Worm (Caenorhabditis elegans) whole organism, L2 larva: ENCODE results near the gene C50A2.7.

Experiments used
- C34F6.9 ChIP-seq: fragments of 150-350 bp; optimal IDR thresholded peaks from 2 replicates; lab custom pipeline; 2014; ENCODE audit warnings: missing biosample characterization, missing genetic modification characterization
- Y55F3AM.14 ChIP-seq: fragments of 200-800 bp; sonication (Bioruptor generic); optimal IDR thresholded peaks from 2 replicates; lab custom pipeline; 2018; ENCODE audit warnings: mild to moderate bottlenecking, missing genetic modification characterization, missing compliant biosample characterization
- ZK546.5 ChIP-seq: sonication (generic microtip); optimal IDR thresholded peaks from 2 replicates; lab custom pipeline; 2017; ENCODE audit warnings: missing biosample characterization, missing genetic modification characterization
- alr-1 ChIP-seq: fragments of 150-350 bp; optimal IDR thresholded peaks from 2 replicates; lab custom pipeline; 2014; ENCODE audit warnings: missing biosample characterization, missing genetic modification characterization
- aly-2 ChIP-seq: fragments of 150-350 bp; optimal IDR thresholded peaks from 2 replicates; lab custom pipeline; 2014; ENCODE audit warnings: missing biosample characterization, missing genetic modification characterization
- ama-1 ChIP-seq: fragments of 150-350 bp; optimal IDR thresholded peaks from 2 replicates; lab custom pipeline; 2018; ENCODE audit warnings: inconsistent platforms
- ceh-16 ChIP-seq: fragments of 150-350 bp; optimal IDR thresholded peaks from 2 replicates; lab custom pipeline; 2014; ENCODE audit warnings: missing biosample characterization, missing genetic modification characterization
- ceh-82 ChIP-seq: fragments of 150-350 bp; optimal IDR thresholded peaks from 2 replicates; lab custom pipeline; 2014; ENCODE audit warnings: missing biosample characterization, missing genetic modification characterization
- dmd-4 ChIP-seq: sonication (generic microtip); optimal IDR thresholded peaks from 2 replicates; lab custom pipeline; 2017; ENCODE audit warnings: missing biosample characterization, missing genetic modification characterization
- elt-3 ChIP-seq: sonication (generic microtip); optimal IDR thresholded peaks from 2 replicates; lab custom pipeline; 2017; ENCODE audit warnings: missing biosample characterization, missing genetic modification characterization
- fos-1 ChIP-seq: fragments of 150-350 bp; optimal IDR thresholded peaks from 2 replicates; lab custom pipeline; 2014; ENCODE audit warnings: missing biosample characterization, missing genetic modification characterization
- lin-11 ChIP-seq: fragments of 150-350 bp; sonication (generic microtip); optimal IDR thresholded peaks from 2 replicates; lab custom pipeline; 2014; ENCODE audit warnings: missing biosample characterization, missing genetic modification characterization, inconsistent platforms, mixed read lengths
- lin-13 ChIP-seq: fragments of 150-350 bp; optimal IDR thresholded peaks from 2 replicates; lab custom pipeline; 2014; ENCODE audit warnings: missing biosample characterization, missing genetic modification reagents, missing genetic modification characterization
- lin-39 ChIP-seq: fragments of 150-350 bp; optimal IDR thresholded peaks from 2 replicates; lab custom pipeline; 2014; ENCODE audit warnings: missing biosample characterization, missing genetic modification reagents, missing genetic modification characterization
- lsy-2 ChIP-seq, 2 experiments: fragments of 150-350 bp in 1 of 2; sonication (generic microtip) in 1 of 2; optimal IDR thresholded peaks; 2 replicates each; lab custom pipeline; 2014 to 2017; ENCODE audit warnings: missing biosample characterization in 2 of 2, missing genetic modification characterization in 2 of 2
- mab-5 ChIP-seq: fragments of 150-350 bp; optimal IDR thresholded peaks from 2 replicates; lab custom pipeline; 2014; ENCODE audit warnings: missing biosample characterization, missing genetic modification characterization
- mdl-1 ChIP-seq, 2 experiments: fragments of 150-350 bp in 1 of 2; sonication (generic microtip) in 1 of 2; optimal IDR thresholded peaks; 2 replicates each; lab custom pipeline; 2017; ENCODE audit warnings: missing biosample characterization in 2 of 2, missing genetic modification characterization in 2 of 2
- nhr-10 ChIP-seq: sonication (generic microtip); optimal IDR thresholded peaks from 2 replicates; lab custom pipeline; 2017; ENCODE audit warnings: missing biosample characterization, missing genetic modification characterization
- nhr-11 ChIP-seq: fragments of 150-350 bp; optimal IDR thresholded peaks from 2 replicates; lab custom pipeline; 2014; ENCODE audit warnings: missing biosample characterization, missing genetic modification characterization
- nhr-12 ChIP-seq: fragments of 150-350 bp; optimal IDR thresholded peaks from 2 replicates; lab custom pipeline; 2014; ENCODE audit warnings: missing biosample characterization, missing genetic modification characterization
- nhr-129 ChIP-seq: fragments of 150-350 bp; optimal IDR thresholded peaks from 2 replicates; lab custom pipeline; 2014; ENCODE audit warnings: missing biosample characterization, missing genetic modification characterization
- nhr-23 ChIP-seq: fragments of 150-350 bp; optimal IDR thresholded peaks from 2 replicates; lab custom pipeline; 2014; ENCODE audit warnings: missing biosample characterization, missing genetic modification reagents, missing genetic modification characterization
- nhr-25 ChIP-seq: fragments of 150-350 bp; sonication (generic microtip); optimal IDR thresholded peaks from 3 replicates; lab custom pipeline; 2014; ENCODE audit warnings: missing biosample characterization, missing genetic modification characterization
- nhr-6 ChIP-seq: fragments of 150-350 bp; optimal IDR thresholded peaks from 2 replicates; lab custom pipeline; 2014; ENCODE audit warnings: missing biosample characterization, missing genetic modification characterization
- nhr-77 ChIP-seq: fragments of 150-350 bp; optimal IDR thresholded peaks from 2 replicates; lab custom pipeline; 2014; ENCODE audit warnings: missing biosample characterization, missing genetic modification characterization
- peb-1 ChIP-seq: fragments of 150-350 bp; optimal IDR thresholded peaks from 2 replicates; lab custom pipeline; 2014; ENCODE audit warnings: missing biosample characterization, missing genetic modification characterization
- sem-4 ChIP-seq: fragments of 150-350 bp; optimal IDR thresholded peaks from 2 replicates; lab custom pipeline; 2014; ENCODE audit warnings: missing biosample characterization, missing genetic modification reagents, missing genetic modification characterization
- skn-1 ChIP-seq: sonication (generic microtip); optimal IDR thresholded peaks from 2 replicates; lab custom pipeline; 2017; ENCODE audit warnings: missing biosample characterization, missing genetic modification characterization
- snpc-4 ChIP-seq: fragments of 150-350 bp; optimal IDR thresholded peaks from 2 replicates; lab custom pipeline; 2014; ENCODE audit warnings: missing biosample characterization, missing genetic modification characterization
- unc-39 ChIP-seq: fragments of 150-350 bp; optimal IDR thresholded peaks from 2 replicates; lab custom pipeline; 2014; ENCODE audit warnings: missing biosample characterization, missing genetic modification characterization
- unc-55 ChIP-seq: fragments of 150-350 bp; sonication (generic microtip); optimal IDR thresholded peaks from 3 replicates; lab custom pipeline; 2014; ENCODE audit warnings: missing biosample characterization, missing genetic modification reagents, missing genetic modification characterization
- ztf-11 ChIP-seq: sonication (generic microtip); optimal IDR thresholded peaks from 2 replicates; lab custom pipeline; 2017; ENCODE audit warnings: missing biosample characterization, missing genetic modification characterization
- ztf-4 ChIP-seq: fragments of 150-350 bp; optimal IDR thresholded peaks from 2 replicates; lab custom pipeline; 2014; ENCODE audit warnings: missing biosample characterization, missing genetic modification characterization

Gene C50A2.7

ce11 chrIV:1163126-1163525 lies at the start of gene C50A2.7:
C50A2.7 (plus strand) TSS chrIV:1163426.
- no peak for TF ChIP-seq skn-1 (tag; lab: Kevin White, UChicago)
- no peak for TF ChIP-seq nhr-11 (tag; lab: Kevin White, UChicago)
- TF ChIP-seq lin-11 = no peak
- no peak for TF ChIP-seq elt-3 (tag; lab: Kevin White, UChicago)
- TF ChIP-seq peb-1 = no peak
- no peak for TF ChIP-seq nhr-10 (tag; lab: Kevin White, UChicago)

- TF ChIP-seq nhr-23 (no peak), fos-1 (tag; lab: Kevin White, UChicago) (no peak), snpc-4 (tag; lab: Kevin White, UChicago) (no peak)
Measured at ce11 chrIV:1113638-1114037, 49.6 kb upstream of the C50A2.7 start, which contains the start of gene srx-14. srx-14 (minus strand) TSS chrIV:1113738.

ce11 chrIV:1118566-1118965 lies 44.7 kb upstream of the C50A2.7 start, which contains the start of gene srx-13:
srx-13 (minus strand) TSS chrIV:1118666.
- TF ChIP-seq sem-4 (tag; lab: Kevin White, UChicago) (no peak), nhr-77 (no peak), peb-1 (no peak), elt-3 (tag; lab: Kevin White, UChicago) (no peak), ztf-4 (tag; lab: Kevin White, UChicago) (no peak), ama-1 (lab: Kevin White, UChicago) (no peak), snpc-4 (tag; lab: Kevin White, UChicago) (no peak), dmd-4 (tag; lab: Kevin White, UChicago) (no peak), Y55F3AM.14 (GFP tag; lab: Kevin White, UChicago) (no peak), mab-5 (tag; lab: Kevin White, UChicago) (no peak), ZK546.5 (tag; lab: Kevin White, UChicago) (no peak), nhr-10 (tag; lab: Kevin White, UChicago) (no peak), lin-13 (GFP tag; lab: Kevin White, UChicago) (no peak), unc-55 (GFP tag; lab: Kevin White, UChicago) (no peak), lin-11 (no peak), ceh-82 (tag; lab: Kevin White, UChicago) (no peak)

ce11 chrIV:1120865-1121264 lies 42.4 kb upstream of the C50A2.7 start:
- no peak for TF ChIP-seq nhr-25 (tag; lab: Kevin White, UChicago)
- TF ChIP-seq C34F6.9 = no peak

- TF ChIP-seq fos-1 (tag; lab: Kevin White, UChicago) (no peak), mab-5 (tag; lab: Kevin White, UChicago) (no peak), aly-2 (tag; lab: Kevin White, UChicago) (no peak), skn-1 (tag; lab: Kevin White, UChicago) (no peak), nhr-6 (tag; lab: Kevin White, UChicago) (no peak), nhr-12 (tag; lab: Kevin White, UChicago) (no peak), unc-39 (tag; lab: Kevin White, UChicago) (no peak), nhr-11 (tag; lab: Kevin White, UChicago) (no peak), nhr-25 (tag; lab: Kevin White, UChicago) (no peak)
Measured at ce11 chrIV:1121511-1121910, 41.7 kb upstream of the C50A2.7 start.

ce11 chrIV:1123357-1123756 lies 39.9 kb upstream of the C50A2.7 start:
- no peak for TF ChIP-seq nhr-11 (tag; lab: Kevin White, UChicago)
- no peak for TF ChIP-seq ztf-11 (tag; lab: Kevin White, UChicago)
- TF ChIP-seq fos-1 (tag; lab: Kevin White, UChicago) = no peak
- no peak for TF ChIP-seq ceh-82 (tag; lab: Kevin White, UChicago)
- no peak for TF ChIP-seq mdl-1 (tag; optimal IDR thresholded peaks at IDR 0.05; lab: Kevin White, UChicago)
- no peak for TF ChIP-seq nhr-77
- no peak for TF ChIP-seq nhr-129 (tag; lab: Kevin White, UChicago)
- no peak for TF ChIP-seq lin-39 (tag; lab: Kevin White, UChicago)
- no peak for TF ChIP-seq C34F6.9
- no peak for TF ChIP-seq dmd-4 (tag; lab: Kevin White, UChicago)
- no peak for TF ChIP-seq lsy-2 (tag; optimal IDR thresholded peaks at IDR 0.05; lab: Kevin White, UChicago)
- TF ChIP-seq alr-1 (tag; lab: Kevin White, UChicago) = no peak
- TF ChIP-seq nhr-23 = no peak
- no peak for TF ChIP-seq ZK546.5 (tag; lab: Kevin White, UChicago)
- TF ChIP-seq ceh-16 = no peak
